Worm (Caenorhabditis elegans) whole organism, L4 larva: ENCODE data around the gene ceh-20.

Experiments used
- D1046.2 ChIP-seq: fragments of 200-800 bp; sonication (Bioruptor generic); IDR thresholded peaks from 2 replicates; pipeline ENCODE4 v1.3.6; 2022; ENCODE audit warnings: missing genetic modification characterization, missing compliant biosample characterization
- F37D6.2 ChIP-seq: sonication (generic microtip); optimal IDR thresholded peaks from 2 replicates; lab custom pipeline; 2016; ENCODE audit warnings: mild to moderate bottlenecking, missing genetic modification characterization, missing compliant biosample characterization
- F44E2.7 ChIP-seq: fragments of 200-800 bp; sonication (Bioruptor generic); IDR thresholded peaks from 2 replicates; pipeline ENCODE4 v2.1.2; 2022; ENCODE audit warnings: missing genetic modification characterization, missing compliant biosample characterization
- F49E8.2 ChIP-seq: sonication (generic microtip); optimal IDR thresholded peaks from 2 replicates; lab custom pipeline; 2016; ENCODE audit warnings: missing compliant biosample characterization, mild to moderate bottlenecking, missing genetic modification characterization, borderline replicate concordance
- T26A8.4 ChIP-seq: fragments of 200-800 bp; sonication (Bioruptor generic); IDR thresholded peaks from 2 replicates; pipeline ENCODE4 v1.3.6; 2022; ENCODE audit warnings: missing genetic modification characterization, missing compliant biosample characterization
- Y105C5A.15 ChIP-seq: fragments of 200-800 bp; sonication (Bioruptor generic); IDR thresholded peaks from 2 replicates; pipeline ENCODE4 v1.3.6; 2022; ENCODE audit warnings: missing genetic modification characterization, missing compliant biosample characterization
- Y48G9A.11 ChIP-seq: fragments of 200-800 bp; sonication (Bioruptor generic); IDR thresholded peaks from 2 replicates; pipeline ENCODE4 v1.3.6; 2022; ENCODE audit warnings: missing genetic modification reagents, missing genetic modification characterization, missing compliant biosample characterization
- Y75B8A.6 ChIP-seq: fragments of 200-800 bp; sonication (Bioruptor generic); IDR thresholded peaks from 2 replicates; pipeline ENCODE4 v1.3.6; 2022; ENCODE audit warnings: missing genetic modification reagents, missing genetic modification characterization, missing compliant biosample characterization
- ZK546.5 ChIP-seq, 2 experiments: sonication (generic microtip); optimal IDR thresholded peaks; 2 replicates each; lab custom pipeline; 2017; ENCODE audit warnings: missing biosample characterization in 2 of 2, missing genetic modification characterization in 2 of 2
- aha-1 ChIP-seq: fragments of 150-350 bp; peaks from one replicate; lab custom pipeline; 2014; ENCODE audit warnings: missing biosample characterization, missing genetic modification characterization
- ama-1 ChIP-seq: fragments of 150-350 bp; optimal IDR thresholded peaks from 2 replicates; lab custom pipeline; 2014; ENCODE audit warnings: inconsistent platforms, mixed read lengths
- arid-1 ChIP-seq: fragments of 200-800 bp; sonication (Bioruptor generic); conservative IDR thresholded peaks from 2 replicates; pipeline ENCODE4 v1.3.6; 2022; ENCODE audit warnings: missing genetic modification reagents, missing genetic modification characterization, missing compliant biosample characterization
- ceh-20 ChIP-seq: fragments of 200-800 bp; sonication (Bioruptor generic); IDR thresholded peaks from 2 replicates; pipeline ENCODE4 v1.3.6; 2022; ENCODE audit warnings: missing genetic modification reagents, missing genetic modification characterization, missing compliant biosample characterization
- ceh-44 ChIP-seq: fragments of 200-800 bp; sonication (Bioruptor generic); IDR thresholded peaks from 2 replicates; pipeline ENCODE4 v1.3.6; 2022; ENCODE audit warnings: missing genetic modification reagents, missing genetic modification characterization, missing compliant biosample characterization
- daf-16 ChIP-seq, 3 experiments: sonication (generic microtip); optimal IDR thresholded peaks; 2 replicates each; lab custom pipeline; 2016 to 2017; ENCODE audit warnings: missing genetic modification characterization in 3 of 3, missing genetic modification reagents in 3 of 3, mild to moderate bottlenecking in 2 of 3, missing compliant biosample characterization in 2 of 3, missing biosample characterization in 1 of 3, moderate library complexity in 1 of 3
- dmd-6 ChIP-seq: fragments of 200-800 bp; sonication (Bioruptor generic); IDR thresholded peaks from 2 replicates; pipeline ENCODE4 v1.3.6; 2022; ENCODE audit warnings: missing genetic modification reagents, missing genetic modification characterization, missing compliant biosample characterization
- dve-1 ChIP-seq: sonication (generic microtip); optimal IDR thresholded peaks from 2 replicates; lab custom pipeline; 2017; ENCODE audit warnings: antibody characterized with exemption, mild to moderate bottlenecking, missing genetic modification characterization, missing compliant biosample characterization; ENCODE audit not compliant: insufficient read depth
- fkh-10 ChIP-seq: fragments of 150-350 bp; optimal IDR thresholded peaks from 2 replicates; lab custom pipeline; 2014; ENCODE audit warnings: missing biosample characterization, missing genetic modification reagents, missing genetic modification characterization
- gei-8 ChIP-seq: fragments of 200-800 bp; sonication (Bioruptor generic); optimal IDR thresholded peaks from 2 replicates; lab custom pipeline; 2018; ENCODE audit warnings: mild to moderate bottlenecking, missing genetic modification characterization, missing compliant biosample characterization
- hif-1 ChIP-seq, 2 experiments: sonication (generic microtip); optimal IDR thresholded peaks; 2 replicates each; lab custom pipeline; 2016 to 2017; ENCODE audit warnings: missing compliant biosample characterization in 2 of 2, missing genetic modification characterization in 2 of 2, missing genetic modification reagents in 2 of 2, missing genotype in 2 of 2, mild to moderate bottlenecking in 1 of 2
- jun-1 ChIP-seq: fragments of 150-350 bp; optimal IDR thresholded peaks from 2 replicates; lab custom pipeline; 2014; ENCODE audit warnings: missing biosample characterization, missing genetic modification reagents, missing genetic modification characterization
- lin-13 ChIP-seq: fragments of 150-350 bp; optimal IDR thresholded peaks from 2 replicates; lab custom pipeline; 2014; ENCODE audit warnings: missing biosample characterization, missing genetic modification reagents, missing genetic modification characterization
- lin-15B ChIP-seq: fragments of 150-350 bp; sonication (generic microtip); optimal IDR thresholded peaks from 3 replicates; lab custom pipeline; 2014; ENCODE audit warnings: missing biosample characterization, missing genetic modification characterization
- lin-39 ChIP-seq: fragments of 150-350 bp; optimal IDR thresholded peaks from 2 replicates; lab custom pipeline; 2014; ENCODE audit warnings: missing biosample characterization, missing genetic modification reagents, missing genetic modification characterization
- lsy-2 ChIP-seq, 2 experiments: fragments of 150-350 bp in 1 of 2; sonication (generic microtip) in 1 of 2; optimal IDR thresholded peaks; 2 replicates each; lab custom pipeline; 2014 to 2017; ENCODE audit warnings: missing biosample characterization in 2 of 2, missing genetic modification characterization in 2 of 2
- mep-1 ChIP-seq: fragments of 150-350 bp; sonication (generic microtip); optimal IDR thresholded peaks from 3 replicates; lab custom pipeline; 2014; ENCODE audit warnings: missing biosample characterization, missing genetic modification characterization
- mes-2 ChIP-seq: sonication (generic microtip); optimal IDR thresholded peaks from 2 replicates; lab custom pipeline; 2016; ENCODE audit warnings: missing genotype, mild to moderate bottlenecking, missing genetic modification characterization, missing compliant biosample characterization; ENCODE audit not compliant: poor library complexity, severe bottlenecking
- nhr-10 ChIP-seq: fragments of 150-350 bp; optimal IDR thresholded peaks from 2 replicates; lab custom pipeline; 2014; ENCODE audit warnings: missing biosample characterization, missing genetic modification characterization
- nhr-102 ChIP-seq: sonication (generic microtip); optimal IDR thresholded peaks from 2 replicates; lab custom pipeline; 2016; ENCODE audit warnings: mild to moderate bottlenecking, missing genetic modification characterization, moderate library complexity, missing compliant biosample characterization
- nhr-11 ChIP-seq: fragments of 150-350 bp; optimal IDR thresholded peaks from 2 replicates; lab custom pipeline; 2014; ENCODE audit warnings: missing biosample characterization, missing genetic modification characterization
- nhr-25 ChIP-seq: sonication (generic microtip); optimal IDR thresholded peaks from 2 replicates; lab custom pipeline; 2017; ENCODE audit warnings: missing genetic modification characterization, mild to moderate bottlenecking, missing compliant biosample characterization, antibody characterized with exemption, moderate library complexity, borderline replicate concordance; ENCODE audit not compliant: insufficient read depth
- nhr-28 ChIP-seq: fragments of 150-350 bp; optimal IDR thresholded peaks from 2 replicates; lab custom pipeline; 2014; ENCODE audit warnings: missing biosample characterization, missing genetic modification characterization
- nhr-42 ChIP-seq: fragments of 200-800 bp; sonication (Bioruptor generic); IDR thresholded peaks from 2 replicates; pipeline ENCODE4 v1.3.6; 2022; ENCODE audit warnings: missing genetic modification characterization, missing compliant biosample characterization
- nhr-48 ChIP-seq: sonication (generic microtip); optimal IDR thresholded peaks from 2 replicates; lab custom pipeline; 2016; ENCODE audit warnings: mild to moderate bottlenecking, missing genetic modification characterization, missing compliant biosample characterization
- pha-4 ChIP-seq, 2 experiments: fragments of 150-350 bp in 1 of 2; fragments of 200-800 bp in 1 of 2; sonication (Bioruptor generic) in 1 of 2; IDR thresholded peaks in 1 of 2; optimal IDR thresholded peaks in 1 of 2; 2 replicates each; pipeline versions ENCODE4 v1.3.6 to Lab custom; 2014 to 2022; ENCODE audit warnings: missing genetic modification characterization in 2 of 2, missing genetic modification reagents in 2 of 2, missing biosample characterization in 1 of 2, missing compliant biosample characterization in 1 of 2
- pqm-1 ChIP-seq: sonication (generic microtip); optimal IDR thresholded peaks from 2 replicates; lab custom pipeline; 2017; ENCODE audit warnings: missing biosample characterization, missing genetic modification characterization
- sdz-12 ChIP-seq: fragments of 200-800 bp; sonication (Bioruptor generic); optimal IDR thresholded peaks from 2 replicates; lab custom pipeline; 2018; ENCODE audit warnings: mild to moderate bottlenecking, missing genetic modification characterization, missing compliant biosample characterization
- set-16 ChIP-seq: fragments of 200-800 bp; sonication (Bioruptor generic); IDR thresholded peaks from 2 replicates; pipeline ENCODE4 v1.3.6; 2022; ENCODE audit warnings: missing genetic modification reagents, missing genetic modification characterization, missing compliant biosample characterization
- snpc-1.2 ChIP-seq: fragments of 200-800 bp; sonication (Bioruptor generic); IDR thresholded peaks from 2 replicates; pipeline ENCODE4 v1.3.6; 2022; ENCODE audit warnings: missing genetic modification reagents, missing genetic modification characterization, missing compliant biosample characterization
- unc-62 ChIP-seq, 3 experiments: fragments of 150-350 bp in 1 of 3; sonication (generic microtip); optimal IDR thresholded peaks in 2 of 3; peaks in 1 of 3; 1 replicate in 1 of 3; 2 replicates in 2 of 3; lab custom pipeline; 2014 to 2017; ENCODE audit warnings: missing biosample characterization in 3 of 3, missing genetic modification characterization in 3 of 3, missing genetic modification reagents in 3 of 3, missing genotype in 1 of 3
- zfp-2 ChIP-seq: sonication (generic microtip); optimal IDR thresholded peaks from 2 replicates; lab custom pipeline; 2016; ENCODE audit warnings: mild to moderate bottlenecking, missing genetic modification characterization, missing compliant biosample characterization

The ceh-20 gene

DNA sequence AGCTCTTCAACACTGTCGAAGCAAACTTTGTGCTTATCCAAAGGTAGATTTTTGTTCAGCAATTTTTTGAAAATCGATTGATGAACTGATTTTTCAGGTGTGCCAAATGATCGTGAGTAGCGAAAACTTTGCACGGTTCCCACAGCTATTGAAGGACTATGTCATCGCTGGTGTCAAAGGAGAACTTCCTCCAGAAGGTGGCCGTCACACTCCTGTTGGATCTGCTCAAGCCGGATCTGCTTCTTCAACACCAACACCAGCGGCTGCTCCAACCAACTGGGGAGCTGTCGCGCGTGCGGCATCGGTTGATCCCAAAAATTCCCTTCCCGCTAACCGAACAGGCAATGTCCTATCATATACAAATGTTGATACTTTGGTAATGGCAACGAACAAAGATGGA is 26.3 kb upstream of the ceh-20 start:
- no peak for TF ChIP-seq pqm-1 (tag; lab: Kevin White, UChicago)
- peak; percentile 43; the same call in 1 of the 2 replicates for TF ChIP-seq set-16
- TF ChIP-seq dmd-6 (GFP tag; lab: Robert Waterston, UW) = no peak
- no peak for TF ChIP-seq hif-1 (tag; optimal IDR thresholded peaks at IDR 0.05; lab: Kevin White, UChicago)

DNA sequence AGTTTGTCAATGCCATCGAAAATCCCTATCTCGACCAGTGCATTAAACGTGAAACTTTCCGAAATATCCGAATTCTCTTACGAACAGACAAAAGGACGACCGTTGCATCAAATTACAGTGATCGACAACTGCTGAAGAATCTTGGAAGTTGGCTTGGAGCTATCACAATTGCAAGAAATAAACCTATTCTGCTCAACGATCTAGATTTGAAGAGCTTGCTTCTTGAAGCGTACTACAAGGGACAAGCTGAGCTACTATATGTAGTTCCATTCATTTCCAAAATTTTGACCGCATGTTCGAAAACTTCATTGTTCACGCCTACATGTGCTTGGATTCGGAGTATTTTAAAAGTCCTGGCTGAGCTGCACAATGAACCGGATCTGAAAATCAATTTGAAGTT is 25.7 kb upstream of the ceh-20 start:
- peak; percentile 95 for TF ChIP-seq aha-1 (tag; lab: Kevin White, UChicago)
- peak in 1 of 2 experiments; percentile 85 for TF ChIP-seq unc-62 (GFP tag; optimal IDR thresholded peaks at IDR 0.05 in 1 of 2; lab: Kevin White, UChicago)
- TF ChIP-seq unc-62 (tag; optimal IDR thresholded peaks at IDR 0.05; lab: Kevin White, UChicago) = no peak
- TF ChIP-seq nhr-10 (tag; lab: Kevin White, UChicago) = no peak

DNA sequence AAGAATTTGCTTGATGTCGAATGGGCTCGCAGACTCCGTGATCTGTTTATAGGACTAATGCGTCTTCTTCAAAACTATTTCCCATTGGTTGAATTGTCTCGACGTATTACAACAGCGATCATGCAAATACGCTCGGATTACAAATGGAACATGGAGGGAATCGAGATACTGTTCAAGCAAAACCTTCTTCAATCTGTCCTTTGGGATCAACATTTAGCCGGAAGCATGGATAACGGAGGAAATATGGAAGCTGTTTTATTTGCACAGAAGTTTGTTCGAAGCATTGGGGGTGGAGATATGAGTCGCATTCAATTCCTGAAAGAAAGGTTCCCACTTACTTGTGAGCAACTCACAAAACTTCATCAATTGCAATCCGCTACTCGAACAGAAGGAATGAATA is 23.9 kb upstream of the ceh-20 start:
- TF ChIP-seq unc-62 (GFP tag; optimal IDR thresholded peaks at IDR 0.05 in 1 of 2; lab: Kevin White, UChicago) (peak in 1 of 2 experiments; percentile 95), unc-62 (tag; optimal IDR thresholded peaks at IDR 0.05; lab: Kevin White, UChicago) (no peak), nhr-42 (no peak)

DNA sequence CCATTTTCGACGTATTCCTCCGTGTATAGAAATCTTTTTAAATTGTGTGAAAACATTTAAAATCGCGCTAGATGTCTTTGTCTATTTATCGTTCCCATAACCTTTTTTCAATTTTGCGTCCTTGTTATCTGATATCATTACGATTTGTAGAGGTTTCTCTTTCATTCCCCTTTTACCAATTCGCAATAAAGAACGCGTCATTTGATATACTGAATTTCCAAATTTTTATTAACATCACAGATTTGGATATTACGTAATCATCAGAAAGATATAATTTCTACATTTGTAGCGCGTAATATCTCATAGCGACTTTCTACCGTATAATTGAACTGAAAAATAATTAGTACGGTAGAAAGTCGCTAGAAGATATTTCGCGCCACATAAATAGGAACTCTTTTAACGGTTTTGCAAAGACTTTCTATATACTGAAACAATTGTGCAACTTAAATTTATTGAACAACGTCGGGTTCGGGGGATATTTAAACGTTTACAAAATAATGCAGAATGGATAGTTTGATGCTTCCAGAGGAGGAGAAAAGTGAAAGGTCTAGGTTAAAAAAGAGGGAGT is 20.9 kb upstream of the ceh-20 start:
- TF ChIP-seq D1046.2 (no peak), nhr-102 (peak; percentile 31), Y48G9A.11 (GFP tag; lab: Robert Waterston, UW) (0 out of 2 replicates have a peak, but pooled peaks have one; percentile 39), gei-8 (GFP tag; lab: Kevin White, UChicago) (no peak), nhr-25 (tag; lab: Kevin White, UChicago) (no peak), nhr-11 (tag; lab: Kevin White, UChicago) (no peak), ama-1 (peak; percentile 18), mep-1 (tag; lab: Kevin White, UChicago) (peak; percentile 37), F44E2.7 (GFP tag; lab: Robert Waterston, UW) (no peak), fkh-10 (GFP tag; lab: Kevin White, UChicago) (no peak), nhr-42 (no peak), ZK546.5 (tag; optimal IDR thresholded peaks at IDR 0.05; lab: Kevin White, UChicago) (no peak), nhr-48 (no peak), pha-4 (GFP tag; IDR thresholded peaks at IDR 0.05; lab: Robert Waterston, UW) (peak; percentile 53; the same call in 1 of the 2 replicates), pha-4 (tag; optimal IDR thresholded peaks at IDR 0.05; lab: Kevin White, UChicago) (no peak), zfp-2 (no peak), aha-1 (tag; lab: Kevin White, UChicago) (peak; percentile 9), Y75B8A.6 (GFP tag; lab: Robert Waterston, UW) (0 out of 2 replicates have a peak, but pooled peaks have one; percentile 28), F49E8.2 (peak; percentile 43), jun-1 (no peak), lsy-2 (tag; optimal IDR thresholded peaks at IDR 0.05; lab: Kevin White, UChicago) (peak in 1 of 2 experiments; percentile 1), snpc-1.2 (GFP tag; lab: Robert Waterston, UW) (no peak), lin-13 (GFP tag; lab: Kevin White, UChicago) (peak; percentile 3), ceh-20 (no peak), nhr-28 (tag; lab: Kevin White, UChicago) (no peak), hif-1 (tag; optimal IDR thresholded peaks at IDR 0.05; lab: Kevin White, UChicago) (no peak), ceh-44 (GFP tag; lab: Robert Waterston, UW) (no peak), arid-1 (peak; percentile 37; the same call in 1 of the 2 replicates), T26A8.4 (0 out of 2 replicates have a peak, but pooled peaks have one; percentile 6), F37D6.2 (tag; lab: Kevin White, UChicago) (no peak), lin-39 (no peak), mes-2 (tag; lab: Kevin White, UChicago) (no peak), unc-62 (GFP tag; optimal IDR thresholded peaks at IDR 0.05 in 1 of 2; lab: Kevin White, UChicago) (no peak), unc-62 (tag; optimal IDR thresholded peaks at IDR 0.05; lab: Kevin White, UChicago) (no peak), daf-16 (GFP tag; optimal IDR thresholded peaks at IDR 0.05; lab: Kevin White, UChicago) (no peak), daf-16 (tag; optimal IDR thresholded peaks at IDR 0.05; lab: Kevin White, UChicago) (no peak), lin-15B (no peak), dve-1 (tag; lab: Kevin White, UChicago) (no peak), sdz-12 (GFP tag; lab: Kevin White, UChicago) (no peak), Y105C5A.15 (GFP tag; lab: Robert Waterston, UW) (no peak)
